Worm (Caenorhabditis elegans) whole organism, late embryonic: ENCODE measurements around the gene hlh-33.

ENCODE experiments used
- C08G9.2 ChIP-seq: sonication (generic microtip); optimal IDR thresholded peaks from 2 replicates; lab custom pipeline; 2016; ENCODE audit warnings: mild to moderate bottlenecking, missing genetic modification characterization, moderate library complexity, missing compliant biosample characterization
- C38D4.7 ChIP-seq: fragments of 200-800 bp; sonication (Bioruptor generic); optimal IDR thresholded peaks from 2 replicates; lab custom pipeline; 2018; ENCODE audit warnings: mild to moderate bottlenecking, missing genetic modification characterization, moderate library complexity, missing compliant biosample characterization
- T23F11.4 ChIP-seq: fragments of 200-800 bp; sonication (Bioruptor generic); optimal IDR thresholded peaks from 2 replicates; lab custom pipeline; 2018; ENCODE audit warnings: mild to moderate bottlenecking, missing genetic modification characterization, missing compliant biosample characterization
- Y22D7AL.16 ChIP-seq: sonication (generic microtip); optimal IDR thresholded peaks from 2 replicates; lab custom pipeline; 2016; ENCODE audit warnings: missing genetic modification characterization, missing compliant biosample characterization
- ceh-19 ChIP-seq: fragments of 200-800 bp; sonication (Bioruptor generic); optimal IDR thresholded peaks from 2 replicates; lab custom pipeline; 2018; ENCODE audit warnings: mild to moderate bottlenecking, missing genetic modification characterization, missing compliant biosample characterization
- ceh-24 ChIP-seq: sonication (generic microtip); optimal IDR thresholded peaks from 2 replicates; lab custom pipeline; 2016; ENCODE audit warnings: mild to moderate bottlenecking, missing genetic modification characterization, missing compliant biosample characterization
- ceh-31 ChIP-seq: sonication (generic microtip); optimal IDR thresholded peaks from 2 replicates; lab custom pipeline; 2016; ENCODE audit warnings: missing genetic modification characterization, missing compliant biosample characterization
- ceh-48 ChIP-seq: sonication (generic microtip); optimal IDR thresholded peaks from 2 replicates; lab custom pipeline; 2016; ENCODE audit warnings: missing genetic modification characterization, inconsistent platforms, missing compliant biosample characterization
- ceh-6 ChIP-seq: fragments of 200-800 bp; sonication (Bioruptor generic); optimal IDR thresholded peaks from 2 replicates; lab custom pipeline; 2018; ENCODE audit warnings: mild to moderate bottlenecking, missing genetic modification characterization, missing compliant biosample characterization
- dmd-4 ChIP-seq: sonication (generic microtip); optimal IDR thresholded peaks from 2 replicates; lab custom pipeline; 2016; ENCODE audit warnings: borderline replicate concordance, missing genetic modification characterization, missing compliant biosample characterization
- fax-1 ChIP-seq: sonication (generic microtip); optimal IDR thresholded peaks from 2 replicates; lab custom pipeline; 2016; ENCODE audit warnings: missing genotype, missing genetic modification characterization, missing compliant biosample characterization
- gmeb-2 ChIP-seq: sonication (generic microtip); optimal IDR thresholded peaks from 2 replicates; lab custom pipeline; 2016; ENCODE audit warnings: missing genetic modification characterization, inconsistent platforms, missing compliant biosample characterization
- hlh-13 ChIP-seq: fragments of 200-800 bp; sonication (Bioruptor generic); optimal IDR thresholded peaks from 2 replicates; lab custom pipeline; 2018; ENCODE audit warnings: mild to moderate bottlenecking, missing genetic modification characterization, missing compliant biosample characterization
- hlh-15 ChIP-seq: sonication (generic microtip); optimal IDR thresholded peaks from 2 replicates; lab custom pipeline; 2016; ENCODE audit warnings: missing genetic modification characterization, missing compliant biosample characterization
- hlh-30 ChIP-seq: sonication (generic microtip); optimal IDR thresholded peaks from 2 replicates; lab custom pipeline; 2017; ENCODE audit warnings: antibody characterized with exemption, missing genetic modification characterization, missing compliant biosample characterization; ENCODE audit not compliant: insufficient read depth
- hlh-6 ChIP-seq: sonication (generic microtip); optimal IDR thresholded peaks from 2 replicates; lab custom pipeline; 2016; ENCODE audit warnings: missing genotype, missing genetic modification characterization, missing compliant biosample characterization
- mec-3 ChIP-seq: sonication (generic microtip); optimal IDR thresholded peaks from 2 replicates; lab custom pipeline; 2016; ENCODE audit warnings: borderline replicate concordance, missing genetic modification characterization, missing compliant biosample characterization
- nfya-1 ChIP-seq: sonication (generic microtip); optimal IDR thresholded peaks from 2 replicates; lab custom pipeline; 2017; ENCODE audit warnings: missing genetic modification characterization, mild to moderate bottlenecking, missing compliant biosample characterization, antibody characterized with exemption, moderate library complexity
- nhr-11 ChIP-seq: fragments of 150-350 bp; optimal IDR thresholded peaks from 2 replicates; lab custom pipeline; 2014; ENCODE audit warnings: missing biosample characterization, missing genetic modification characterization
- nhr-232 ChIP-seq: sonication (generic microtip); optimal IDR thresholded peaks from 2 replicates; lab custom pipeline; 2016; ENCODE audit warnings: missing genetic modification characterization, missing compliant biosample characterization
- odd-2 ChIP-seq: sonication (generic microtip); optimal IDR thresholded peaks from 2 replicates; lab custom pipeline; 2017; ENCODE audit warnings: antibody characterized with exemption, mild to moderate bottlenecking, missing genetic modification characterization, missing compliant biosample characterization
- pag-3 ChIP-seq: sonication (generic microtip); optimal IDR thresholded peaks from 2 replicates; lab custom pipeline; 2016; ENCODE audit warnings: missing compliant biosample characterization, missing genetic modification characterization, borderline replicate concordance
- pax-1 ChIP-seq: fragments of 150-350 bp; optimal IDR thresholded peaks from 2 replicates; lab custom pipeline; 2014; ENCODE audit warnings: missing biosample characterization, missing genetic modification characterization
- pros-1 ChIP-seq: fragments of 150-350 bp; optimal IDR thresholded peaks from 2 replicates; lab custom pipeline; 2014; ENCODE audit warnings: missing biosample characterization, missing genetic modification reagents, missing genetic modification characterization
- ref-2 ChIP-seq: sonication (generic microtip); optimal IDR thresholded peaks from 2 replicates; lab custom pipeline; 2016; ENCODE audit warnings: missing genetic modification characterization, missing compliant biosample characterization
- rnt-1 ChIP-seq: sonication (generic microtip); optimal IDR thresholded peaks from 2 replicates; lab custom pipeline; 2016; ENCODE audit warnings: missing genetic modification characterization, missing compliant biosample characterization
- sdc-2 ChIP-seq: sonication (generic microtip); optimal IDR thresholded peaks from 2 replicates; lab custom pipeline; 2016; ENCODE audit warnings: missing genotype, missing genetic modification characterization, missing compliant biosample characterization
- tbx-7 ChIP-seq: sonication (generic microtip); optimal IDR thresholded peaks from 2 replicates; lab custom pipeline; 2016; ENCODE audit warnings: missing genotype, missing genetic modification characterization, missing compliant biosample characterization
- unc-42 ChIP-seq: sonication (generic microtip); optimal IDR thresholded peaks from 2 replicates; lab custom pipeline; 2016; ENCODE audit warnings: missing genotype, missing genetic modification characterization, missing compliant biosample characterization
- unc-86 ChIP-seq: sonication (generic microtip); optimal IDR thresholded peaks from 2 replicates; lab custom pipeline; 2016; ENCODE audit warnings: missing genetic modification characterization, missing compliant biosample characterization
- zip-5 ChIP-seq: sonication (generic microtip); optimal IDR thresholded peaks from 2 replicates; lab custom pipeline; 2016; ENCODE audit warnings: missing genetic modification characterization, missing compliant biosample characterization

hlh-33 gene

DNA sequence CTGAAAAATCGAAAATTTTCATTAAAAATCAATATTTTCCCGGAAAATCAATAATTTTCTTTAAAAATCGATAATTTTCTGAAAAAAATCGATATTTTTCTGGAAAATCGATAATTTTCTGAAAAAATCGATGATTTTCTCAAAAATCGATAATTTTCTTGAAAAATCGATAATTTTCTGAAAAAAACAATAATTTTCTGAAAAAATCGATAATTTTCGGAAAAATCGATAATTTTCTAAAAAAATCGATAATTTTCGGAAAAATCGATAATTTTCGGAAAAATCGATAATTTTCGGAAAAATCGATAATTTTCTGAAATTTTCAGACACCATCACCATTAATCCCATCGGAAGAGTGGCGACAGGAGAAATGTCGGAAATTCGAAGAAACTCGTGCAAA lies 23.7 kb downstream of the hlh-33 start:
- TF ChIP-seq hlh-15 (tag; lab: Kevin White, UChicago): no peak
- no peak for TF ChIP-seq pax-1
- no peak for TF ChIP-seq ceh-19 (GFP tag; lab: Kevin White, UChicago)
- TF ChIP-seq hlh-30 (tag; lab: Kevin White, UChicago): no peak
- TF ChIP-seq pag-3 (tag; lab: Kevin White, UChicago): no peak
- TF ChIP-seq ceh-48 (tag; lab: Kevin White, UChicago): peak; percentile 98

ce11 chrIII:1880221-1880620 lies 25.0 kb downstream of the hlh-33 start:
- TF ChIP-seq mec-3 (tag; lab: Kevin White, UChicago): no peak
- TF ChIP-seq hlh-13 (GFP tag; lab: Kevin White, UChicago): no peak
- peak; percentile 61 for TF ChIP-seq ceh-48 (tag; lab: Kevin White, UChicago)
- TF ChIP-seq nhr-232 (tag; lab: Kevin White, UChicago): no peak

DNA sequence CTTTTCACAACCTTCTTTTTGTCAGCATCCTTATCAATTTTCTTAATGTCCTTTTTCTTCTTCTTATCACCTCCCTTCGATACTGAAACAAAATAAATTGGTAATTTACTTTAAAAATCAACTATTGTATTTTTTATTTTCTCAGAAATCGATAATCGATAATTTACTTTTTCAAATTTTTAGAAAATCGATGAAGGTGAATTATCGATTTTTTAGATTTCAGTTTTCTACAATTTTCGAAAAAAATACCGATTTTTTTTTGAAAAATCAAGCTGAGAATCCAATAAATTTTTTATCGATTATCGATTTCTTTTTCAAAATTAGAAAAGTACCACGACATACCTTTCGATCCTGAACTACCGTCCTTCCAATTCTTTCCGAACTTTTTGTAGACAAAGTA lies 27.5 kb downstream of the hlh-33 start:
- TF ChIP-seq sdc-2 (no peak), pag-3 (tag; lab: Kevin White, UChicago) (no peak), tbx-7 (tag; lab: Kevin White, UChicago) (no peak), nfya-1 (no peak), unc-86 (tag; lab: Kevin White, UChicago) (no peak), unc-42 (tag; lab: Kevin White, UChicago) (no peak), nhr-11 (no peak), pros-1 (tag; lab: Kevin White, UChicago) (no peak), ceh-6 (GFP tag; lab: Kevin White, UChicago) (no peak), C38D4.7 (GFP tag; lab: Kevin White, UChicago) (no peak), gmeb-2 (tag; lab: Kevin White, UChicago) (no peak), hlh-13 (GFP tag; lab: Kevin White, UChicago) (no peak), ceh-31 (tag; lab: Kevin White, UChicago) (no peak)

- no peak for TF ChIP-seq T23F11.4 (GFP tag; lab: Kevin White, UChicago)
- no peak for TF ChIP-seq Y22D7AL.16 (tag; lab: Kevin White, UChicago)
- no peak for TF ChIP-seq zip-5 (tag; lab: Kevin White, UChicago)
- TF ChIP-seq C08G9.2 (tag; lab: Kevin White, UChicago): no peak
- no peak for TF ChIP-seq ceh-6 (GFP tag; lab: Kevin White, UChicago)
- no peak for TF ChIP-seq fax-1 (tag; lab: Kevin White, UChicago)
- TF ChIP-seq pax-1: no peak
- TF ChIP-seq unc-42 (tag; lab: Kevin White, UChicago): no peak
- TF ChIP-seq odd-2 (tag; lab: Kevin White, UChicago): no peak
- no peak for TF ChIP-seq ceh-24 (tag; lab: Kevin White, UChicago)
Observed at ce11 chrIII:1886914-1887313, 31.7 kb downstream of the hlh-33 start.

DNA sequence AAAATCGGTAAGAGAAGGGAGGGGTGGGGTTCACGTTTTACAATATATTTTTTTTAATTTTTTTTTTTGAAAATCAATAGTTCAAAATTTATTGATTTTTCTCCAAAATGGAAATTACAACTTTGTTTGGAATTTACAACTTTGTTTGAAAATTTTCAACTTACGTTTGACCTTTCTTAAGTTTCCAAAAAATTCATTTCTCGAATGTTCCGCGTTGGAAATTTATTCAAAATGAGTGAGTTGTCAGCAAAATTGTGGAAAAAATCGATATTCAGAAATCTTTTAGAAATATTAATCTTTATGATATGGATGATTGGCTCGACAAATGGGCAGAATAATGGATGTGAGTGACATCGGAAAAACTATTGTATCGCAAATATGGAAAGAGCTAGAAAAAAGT lies 32.2 kb downstream of the hlh-33 start, which contains the start of gene B0524.3:
TSS of gene B0524.3 (plus strand) at position 301 of the 400 bp plus-strand sequence.
- TF ChIP-seq ref-2 (no peak), rnt-1 (tag; lab: Kevin White, UChicago) (no peak), dmd-4 (tag; lab: Kevin White, UChicago) (no peak), hlh-6 (tag; lab: Kevin White, UChicago) (no peak), unc-42 (tag; lab: Kevin White, UChicago) (no peak), tbx-7 (tag; lab: Kevin White, UChicago) (no peak)

DNA sequence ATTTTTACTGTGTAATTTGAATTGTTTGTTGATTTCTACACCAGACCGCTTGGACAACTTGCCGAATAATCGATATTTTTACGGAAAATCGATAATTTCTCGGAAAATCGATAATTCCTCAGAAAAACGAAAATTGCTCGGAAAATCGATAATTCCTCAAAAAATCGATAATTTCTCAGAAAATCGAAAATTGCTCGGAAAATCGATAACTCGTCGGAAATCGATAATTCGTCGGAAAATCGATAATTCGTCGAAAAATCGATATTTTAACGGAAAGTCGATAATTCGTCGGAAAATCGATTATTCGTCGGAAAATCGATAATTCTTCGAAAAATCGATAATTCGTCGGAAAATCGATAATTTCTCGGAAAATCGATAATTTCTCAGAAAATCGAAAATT lies 37.0 kb downstream of the hlh-33 start:
- peak; percentile 80 for TF ChIP-seq ceh-48 (tag; lab: Kevin White, UChicago)
- TF ChIP-seq, all 69 proteins: peak for 1; not testable (repeated sequence) for 68
